Worm (Caenorhabditis elegans): ENCODE measurements around the gene C09G5.7.

Gene C09G5.7

DNA sequence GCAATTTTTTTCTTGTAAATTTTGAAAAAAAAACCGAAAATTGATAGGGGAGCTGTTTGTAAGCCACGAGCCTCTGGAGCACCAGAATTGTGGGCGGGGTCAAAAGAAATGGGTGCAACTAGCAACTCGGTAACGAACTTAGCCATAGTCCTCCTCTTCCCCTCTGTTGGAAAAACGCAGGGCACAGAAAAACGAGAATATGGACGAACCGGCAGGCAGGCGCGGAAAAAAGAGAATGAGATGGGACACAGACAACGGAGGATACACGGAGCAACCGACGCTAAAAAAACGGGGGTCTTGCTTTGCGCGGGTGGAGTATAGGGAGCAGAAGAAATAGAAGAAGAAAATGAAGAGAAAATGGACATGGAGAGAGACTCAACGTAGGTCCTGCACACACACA lies 47.0 kb downstream of the C09G5.7 start:
- TF ChIP-seq fkh-10 (GFP tag; optimal IDR thresholded peaks at IDR 0.05) (peak; percentile 70), mes-2 (tag; optimal IDR thresholded peaks at IDR 0.05; ENCODE audit: poor library complexity, severe bottlenecking) (no peak), ctbp-1 (GFP tag; IDR thresholded peaks at IDR 0.05) (peak; percentile 68; the same call in 1 of the 2 replicates), pqm-1 (tag; optimal IDR thresholded peaks at IDR 0.05) (no peak), ces-1 (GFP tag; optimal IDR thresholded peaks at IDR 0.05) (peak; percentile 31), nhr-102 (tag; optimal IDR thresholded peaks at IDR 0.05) (no peak), aha-1 (tag) (peak; percentile 86), zip-2 (tag; optimal IDR thresholded peaks at IDR 0.05) (no peak)

ce11 chrII:10765238-10765637 lies 50.6 kb downstream of the C09G5.7 start:
- peak; percentile 91 for TF ChIP-seq aha-1 (tag)
- no peak for TF ChIP-seq dmd-9 (GFP tag; IDR thresholded peaks at IDR 0.05)
- TF ChIP-seq egl-43 (GFP tag; IDR thresholded peaks at IDR 0.05), result no peak

Data from whole organism, L4 larva.